Worm (Caenorhabditis elegans) whole organism, L3 larva: ENCODE data around the gene T20D4.3.

Experiments
- nhr-23 ChIP-seq: fragments of 150-350 bp; optimal IDR thresholded peaks from 2 replicates; lab custom pipeline; 2014; ENCODE audit warnings: missing biosample characterization, missing genetic modification reagents, missing genetic modification characterization
- nhr-237 ChIP-seq: fragments of 150-350 bp; optimal IDR thresholded peaks from 2 replicates; lab custom pipeline; 2014; ENCODE audit warnings: missing biosample characterization, missing genetic modification characterization

ce11 chrV:3454620-3455019, 36.6 kb downstream of the T20D4.3 start:
- TF ChIP-seq nhr-23 (no peak), nhr-237 (tag; lab: Kevin White, UChicago) (no peak)
